Worm (Caenorhabditis elegans) whole organism, mixed stage, embryonic: ENCODE results near the gene F35D2.1.

Experiments used
- bed-3 ChIP-seq: fragments of 200-800 bp; sonication (Bioruptor generic); optimal IDR thresholded peaks from 3 replicates; lab custom pipeline; 2018; ENCODE audit warnings: mild to moderate bottlenecking, missing genetic modification characterization, moderate library complexity, missing compliant biosample characterization
- blmp-1 ChIP-seq: fragments of 150-350 bp; optimal IDR thresholded peaks from 2 replicates; lab custom pipeline; 2014; ENCODE audit warnings: missing biosample characterization, missing genetic modification characterization
- ceh-39 ChIP-seq: fragments of 150-350 bp; optimal IDR thresholded peaks from 2 replicates; lab custom pipeline; 2014; ENCODE audit warnings: missing biosample characterization, missing genetic modification characterization
- ceh-43 ChIP-seq: fragments of 200-800 bp; sonication (Bioruptor generic); optimal IDR thresholded peaks from 2 replicates; lab custom pipeline; 2018; ENCODE audit warnings: mild to moderate bottlenecking, missing genetic modification characterization, moderate library complexity, missing compliant biosample characterization
- ceh-83 ChIP-seq: fragments of 200-800 bp; sonication (Bioruptor generic); optimal IDR thresholded peaks from 2 replicates; lab custom pipeline; 2018; ENCODE audit warnings: mild to moderate bottlenecking, missing genetic modification characterization, missing compliant biosample characterization
- ces-1 ChIP-seq: fragments of 150-350 bp; optimal IDR thresholded peaks from 2 replicates; lab custom pipeline; 2014; ENCODE audit warnings: missing biosample characterization, missing genetic modification reagents, missing genetic modification characterization
- cnd-1 ChIP-seq: fragments of 200-800 bp; sonication (Bioruptor generic); optimal IDR thresholded peaks from 2 replicates; lab custom pipeline; 2018; ENCODE audit warnings: mild to moderate bottlenecking, missing genetic modification characterization, missing compliant biosample characterization
- drap-1 ChIP-seq: fragments of 200-800 bp; sonication (Bioruptor generic); optimal IDR thresholded peaks from 3 replicates; lab custom pipeline; 2018; ENCODE audit warnings: mild to moderate bottlenecking, missing genetic modification characterization, missing compliant biosample characterization
- elt-3 ChIP-seq: fragments of 150-350 bp; optimal IDR thresholded peaks from 2 replicates; lab custom pipeline; 2014; ENCODE audit warnings: missing biosample characterization, missing genetic modification characterization
- flh-1 ChIP-seq: fragments of 200-800 bp; sonication (Bioruptor generic); optimal IDR thresholded peaks from 2 replicates; lab custom pipeline; 2018; ENCODE audit warnings: mild to moderate bottlenecking, missing genetic modification characterization, moderate library complexity, missing compliant biosample characterization
- hlh-1 ChIP-seq: fragments of 150-350 bp; optimal IDR thresholded peaks from 2 replicates; lab custom pipeline; 2014; ENCODE audit warnings: missing biosample characterization, missing genetic modification reagents, missing genetic modification characterization
- lin-13 ChIP-seq: fragments of 150-350 bp; optimal IDR thresholded peaks from 2 replicates; lab custom pipeline; 2014; ENCODE audit warnings: missing biosample characterization, missing genetic modification characterization
- lin-32 ChIP-seq: fragments of 200-800 bp; sonication (Bioruptor generic); optimal IDR thresholded peaks from 2 replicates; lab custom pipeline; 2018; ENCODE audit warnings: mild to moderate bottlenecking, missing genetic modification characterization, missing compliant biosample characterization
- lsy-2 ChIP-seq: fragments of 150-350 bp; optimal IDR thresholded peaks from 2 replicates; lab custom pipeline; 2014; ENCODE audit warnings: missing biosample characterization, missing genetic modification characterization
- mab-5 ChIP-seq: fragments of 150-350 bp; optimal IDR thresholded peaks from 2 replicates; lab custom pipeline; 2014; ENCODE audit warnings: missing biosample characterization, missing genetic modification characterization
- mep-1 ChIP-seq: fragments of 150-350 bp; optimal IDR thresholded peaks from 2 replicates; lab custom pipeline; 2017; ENCODE audit warnings: missing biosample characterization, missing genetic modification reagents, missing genetic modification characterization, inconsistent platforms
- mls-2 ChIP-seq: sonication (generic microtip); optimal IDR thresholded peaks from 2 replicates; lab custom pipeline; 2016; ENCODE audit warnings: mild to moderate bottlenecking, missing genetic modification characterization, moderate library complexity, missing compliant biosample characterization
- nhr-12 ChIP-seq: fragments of 150-350 bp; optimal IDR thresholded peaks from 2 replicates; lab custom pipeline; 2014; ENCODE audit warnings: missing biosample characterization, missing genetic modification characterization
- nhr-2 ChIP-seq: fragments of 150-350 bp; optimal IDR thresholded peaks from 2 replicates; lab custom pipeline; 2014; ENCODE audit warnings: missing biosample characterization, missing genetic modification characterization
- nhr-237 ChIP-seq: fragments of 150-350 bp; optimal IDR thresholded peaks from 2 replicates; lab custom pipeline; 2014; ENCODE audit warnings: missing biosample characterization, missing genetic modification characterization
- nhr-28 ChIP-seq: fragments of 150-350 bp; optimal IDR thresholded peaks from 2 replicates; lab custom pipeline; 2014; ENCODE audit warnings: missing biosample characterization, missing genetic modification characterization
- nhr-76 ChIP-seq: sonication (generic microtip); optimal IDR thresholded peaks from 2 replicates; lab custom pipeline; 2017; ENCODE audit warnings: missing biosample characterization, missing genetic modification characterization
- pha-4 ChIP-seq: fragments of 150-350 bp; optimal IDR thresholded peaks from 2 replicates; lab custom pipeline; 2018; ENCODE audit warnings: missing biosample characterization, missing genetic modification reagents, missing genetic modification characterization
- sem-2 ChIP-seq: fragments of 200-800 bp; sonication (Bioruptor generic); optimal IDR thresholded peaks from 2 replicates; lab custom pipeline; 2018; ENCODE audit warnings: mild to moderate bottlenecking, missing genetic modification characterization, missing compliant biosample characterization
- snpc-4 ChIP-seq: fragments of 150-350 bp; optimal IDR thresholded peaks from 2 replicates; lab custom pipeline; 2014; ENCODE audit warnings: missing biosample characterization, missing genetic modification characterization
- sptf-1 ChIP-seq: sonication (generic microtip); optimal IDR thresholded peaks from 2 replicates; lab custom pipeline; 2017; ENCODE audit warnings: mild to moderate bottlenecking, missing genetic modification characterization, moderate library complexity, missing compliant biosample characterization
- tbx-8 ChIP-seq: fragments of 200-800 bp; sonication (Bioruptor generic); optimal IDR thresholded peaks from 2 replicates; lab custom pipeline; 2018; ENCODE audit warnings: mild to moderate bottlenecking, missing genetic modification characterization, moderate library complexity, missing compliant biosample characterization
- unc-39 ChIP-seq: fragments of 150-350 bp; optimal IDR thresholded peaks from 2 replicates; lab custom pipeline; 2014; ENCODE audit warnings: missing biosample characterization, missing genetic modification characterization
- unc-62 ChIP-seq: fragments of 150-350 bp; optimal IDR thresholded peaks from 2 replicates; lab custom pipeline; 2014; ENCODE audit warnings: missing biosample characterization, missing genetic modification reagents, missing genetic modification characterization
- zip-8 ChIP-seq: fragments of 150-350 bp; optimal IDR thresholded peaks from 2 replicates; lab custom pipeline; 2014; ENCODE audit warnings: missing biosample characterization, missing genetic modification characterization
- ztf-11 ChIP-seq: fragments of 150-350 bp; optimal IDR thresholded peaks from 2 replicates; lab custom pipeline; 2014; ENCODE audit warnings: missing biosample characterization, missing genetic modification characterization

F35D2.1 gene

ce11 chrII:7593227-7593626 is 17.5 kb downstream of the F35D2.1 start:
- TF ChIP-seq sem-2 (GFP tag; lab: Kevin White, UChicago), result no peak
- TF ChIP-seq ces-1 (GFP tag; lab: Kevin White, UChicago), result peak; percentile 18
- peak; percentile 61 for TF ChIP-seq mls-2 (tag; lab: Kevin White, UChicago)
- no peak for TF ChIP-seq nhr-2 (tag; lab: Kevin White, UChicago)
- TF ChIP-seq mep-1 (tag; lab: Kevin White, UChicago), result peak; percentile 21
- TF ChIP-seq drap-1 (GFP tag; lab: Kevin White, UChicago), result peak; percentile 21
- TF ChIP-seq sptf-1 (tag; lab: Kevin White, UChicago), result peak; percentile 30

ce11 chrII:7594262-7594661 is 18.5 kb downstream of the F35D2.1 start:
- TF ChIP-seq ces-1 (GFP tag; lab: Kevin White, UChicago) (peak; percentile 84), flh-1 (no peak), blmp-1 (tag; lab: Kevin White, UChicago) (no peak)
- TF ChIP-seq, all 35 proteins: peak for 1

ce11 chrII:7594812-7595211 is 19.1 kb downstream of the F35D2.1 start, which contains the start of gene syd-1:
Gene syd-1, minus strand, starts transcription at chrII:7594912.
- TF ChIP-seq mab-5 (tag; lab: Kevin White, UChicago) (no peak), nhr-2 (tag; lab: Kevin White, UChicago) (no peak), pha-4 (tag; lab: Kevin White, UChicago) (no peak), ceh-83 (GFP tag; lab: Kevin White, UChicago) (no peak), ceh-39 (no peak), tbx-8 (GFP tag; lab: Kevin White, UChicago) (no peak), lin-13 (tag; lab: Kevin White, UChicago) (no peak), cnd-1 (tag; lab: Kevin White, UChicago) (no peak), drap-1 (GFP tag; lab: Kevin White, UChicago) (no peak), zip-8 (tag; lab: Kevin White, UChicago) (no peak), snpc-4 (no peak), nhr-28 (no peak)
- TF ChIP-seq, all 35 proteins: peak for 0

ce11 chrII:7598702-7599314 is 23.1 kb downstream of the F35D2.1 start, which contains the start of gene pgam-5:
Gene pgam-5, minus strand, starts transcription at chrII:7598752.
- no peak for TF ChIP-seq lin-13 (tag; lab: Kevin White, UChicago)
- TF ChIP-seq mep-1 (tag; lab: Kevin White, UChicago), result no peak
- no peak for TF ChIP-seq tbx-8 (GFP tag; lab: Kevin White, UChicago)
- no peak for TF ChIP-seq nhr-28
- no peak for TF ChIP-seq unc-39
- TF ChIP-seq ceh-39, result no peak
- no peak for TF ChIP-seq nhr-237
- no peak for TF ChIP-seq ceh-43 (GFP tag; lab: Kevin White, UChicago)
- no peak for TF ChIP-seq cnd-1 (tag; lab: Kevin White, UChicago)
- no peak for TF ChIP-seq flh-1
- no peak for TF ChIP-seq unc-62 (GFP tag; lab: Kevin White, UChicago)
- no peak for TF ChIP-seq hlh-1
- TF ChIP-seq mab-5 (tag; lab: Kevin White, UChicago), result no peak
- no peak for TF ChIP-seq elt-3 (tag; lab: Kevin White, UChicago)
- no peak for TF ChIP-seq lin-32 (GFP tag; lab: Kevin White, UChicago)
- TF ChIP-seq bed-3 (GFP tag; lab: Kevin White, UChicago), result no peak
- no peak for TF ChIP-seq nhr-12 (tag; lab: Kevin White, UChicago)
- no peak for TF ChIP-seq ztf-11 (tag; lab: Kevin White, UChicago)
- TF ChIP-seq ceh-83 (GFP tag; lab: Kevin White, UChicago), result no peak
- no peak for TF ChIP-seq snpc-4

- TF ChIP-seq nhr-12 (tag; lab: Kevin White, UChicago) (no peak), hlh-1 (no peak), ceh-83 (GFP tag; lab: Kevin White, UChicago) (no peak), nhr-76 (tag; lab: Kevin White, UChicago) (no peak), snpc-4 (no peak), mep-1 (tag; lab: Kevin White, UChicago) (no peak), lsy-2 (tag; lab: Kevin White, UChicago) (no peak), nhr-237 (no peak), unc-62 (GFP tag; lab: Kevin White, UChicago) (no peak), sptf-1 (tag; lab: Kevin White, UChicago) (no peak)
These were observed 23.6 kb downstream of the F35D2.1 start, which contains the start of gene npp-21 for ce11 chrII:7599357-7599756. Gene npp-21, plus strand, starts transcription at chrII:7599657.
